Worm (Caenorhabditis elegans) whole organism, L2 larva: Measurements from ENCODE around the gene clec-52.

Source experiments
- C34F6.9 ChIP-seq: fragments of 150-350 bp; optimal IDR thresholded peaks from 2 replicates; lab custom pipeline; 2014; ENCODE audit warnings: missing biosample characterization, missing genetic modification characterization
- R02D3.7 ChIP-seq: fragments of 150-350 bp; optimal IDR thresholded peaks from 2 replicates; lab custom pipeline; 2014; ENCODE audit warnings: missing biosample characterization, missing genetic modification characterization
- lin-11 ChIP-seq: fragments of 150-350 bp; sonication (generic microtip); optimal IDR thresholded peaks from 2 replicates; lab custom pipeline; 2014; ENCODE audit warnings: missing biosample characterization, missing genetic modification characterization, inconsistent platforms, mixed read lengths
- nhr-77 ChIP-seq: fragments of 150-350 bp; optimal IDR thresholded peaks from 2 replicates; lab custom pipeline; 2014; ENCODE audit warnings: missing biosample characterization, missing genetic modification characterization
- skn-1 ChIP-seq: sonication (generic microtip); optimal IDR thresholded peaks from 2 replicates; lab custom pipeline; 2017; ENCODE audit warnings: missing biosample characterization, missing genetic modification characterization

ce11 chrIV:8153163-8153562 lies 15.4 kb downstream of the clec-52 start:
- no peak for TF ChIP-seq lin-11
- TF ChIP-seq R02D3.7 (tag; lab: Kevin White, UChicago), result no peak
- TF ChIP-seq nhr-77 (tag; lab: Kevin White, UChicago), result no peak
- no peak for TF ChIP-seq skn-1 (tag; lab: Kevin White, UChicago)
- no peak for TF ChIP-seq C34F6.9 (tag; lab: Kevin White, UChicago)
